Worm (Caenorhabditis elegans): ENCODE data around the gene F22H10.11.

ce11 chrX:16674632-16675031 lies 13.2 kb downstream of the F22H10.11 start, which contains the start of gene tag-343:
- TF ChIP-seq hnd-1 (tag; optimal IDR thresholded peaks at IDR 0.05) (no peak), scrt-1 (GFP tag; IDR thresholded peaks at IDR 0.05) (no peak), ama-1 (optimal IDR thresholded peaks at IDR 0.05) (no peak)

Data from whole organism, early embryonic.